Fruit fly (Drosophila melanogaster) whole organism, embryonic: ENCODE data around the gene RabX6.
A peak's percentile ranks its signal among the peaks of the same experiment; 100 is the strongest.

Experiments
- Ada2b ChIP-seq: fragments of 200-800 bp; sonication (Bioruptor generic); IDR thresholded peaks from 2 replicates; pipeline ENCODE4 v1.3.6; 2022; ENCODE audit warnings: missing biosample characterization, missing genetic modification characterization
- B-H1 ChIP-seq: fragments of 200-800 bp; sonication (Bioruptor generic); IDR thresholded peaks from 3 replicates; pipeline ENCODE4 v1.3.6; 2022; ENCODE audit warnings: missing biosample characterization, missing genetic modification characterization
- B-H2 ChIP-seq: fragments of 200-800 bp; sonication (Bioruptor generic); optimal IDR thresholded peaks from 2 replicates; lab custom pipeline; 2018; ENCODE audit warnings: missing biosample characterization, mild to moderate bottlenecking, missing genetic modification characterization
- BtbVII ChIP-seq: fragments of 200-800 bp; sonication (Bioruptor generic); optimal IDR thresholded peaks from 3 replicates; lab custom pipeline; 2017; ENCODE audit warnings: missing biosample characterization, mild to moderate bottlenecking, missing genetic modification characterization
- CG1024 ChIP-seq: fragments of 200-800 bp; sonication (Bioruptor generic); IDR thresholded peaks from 2 replicates; pipeline ENCODE4 v1.3.6; 2022; ENCODE audit warnings: missing biosample characterization, missing genetic modification characterization
- CG10274 ChIP-seq: fragments of 200-800 bp; sonication (Bioruptor generic); optimal IDR thresholded peaks from 3 replicates; lab custom pipeline; 2017; ENCODE audit warnings: missing biosample characterization, mild to moderate bottlenecking, missing genetic modification characterization
- CG11085 ChIP-seq: fragments of 200-800 bp; sonication (Bioruptor generic); IDR thresholded peaks from 2 replicates; pipeline ENCODE4 v1.3.6; 2022; ENCODE audit warnings: missing biosample characterization, missing genetic modification characterization
- CG11247 ChIP-seq: fragments of 200-800 bp; sonication (Bioruptor generic); IDR thresholded peaks from 2 replicates; pipeline ENCODE4 v1.3.6; 2022; ENCODE audit warnings: missing biosample characterization, missing genetic modification characterization
- CG11560 ChIP-seq: fragments of 200-800 bp; sonication (Bioruptor generic); IDR thresholded peaks from 3 replicates; pipeline ENCODE4 v1.3.6; 2022; ENCODE audit warnings: missing biosample characterization, missing genetic modification characterization
- CG11696 ChIP-seq: fragments of 200-800 bp; sonication (Bioruptor generic); IDR thresholded peaks from 2 replicates; pipeline ENCODE4 v1.3.6; 2022; ENCODE audit warnings: missing biosample characterization, missing genetic modification characterization
- CG12071 ChIP-seq: fragments of 200-800 bp; sonication (Bioruptor generic); optimal IDR thresholded peaks from 3 replicates; lab custom pipeline; 2018; ENCODE audit warnings: missing biosample characterization, mild to moderate bottlenecking, missing genetic modification characterization
- CG12236 ChIP-seq: fragments of 200-800 bp; sonication (Bioruptor generic); optimal IDR thresholded peaks from 2 replicates; lab custom pipeline; 2016; ENCODE audit warnings: missing biosample characterization, missing genetic modification characterization
- CG12391 ChIP-seq: fragments of 200-800 bp; sonication (Bioruptor generic); optimal IDR thresholded peaks from 3 replicates; lab custom pipeline; 2018; ENCODE audit warnings: missing biosample characterization, mild to moderate bottlenecking, missing genetic modification characterization, moderate library complexity
- CG13894 ChIP-seq: fragments of 200-800 bp; sonication (Bioruptor generic); optimal IDR thresholded peaks from 3 replicates; lab custom pipeline; 2018; ENCODE audit warnings: missing biosample characterization, mild to moderate bottlenecking, missing genetic modification characterization, moderate library complexity
- CG1603 ChIP-seq: fragments of 200-800 bp; sonication (Bioruptor generic); optimal IDR thresholded peaks from 2 replicates; lab custom pipeline; 2019; ENCODE audit warnings: missing biosample characterization, mild to moderate bottlenecking, missing genetic modification characterization, moderate library complexity
- CG16813 ChIP-seq: fragments of 200-800 bp; sonication (Bioruptor generic); IDR thresholded peaks from 3 replicates; pipeline ENCODE4 v1.3.6; 2022; ENCODE audit warnings: missing biosample characterization, missing genetic modification characterization; ENCODE audit not compliant: partially characterized antibody
- CG17359 ChIP-seq: fragments of 200-800 bp; sonication (Bioruptor generic); optimal IDR thresholded peaks from 3 replicates; lab custom pipeline; 2018; ENCODE audit warnings: missing biosample characterization, mild to moderate bottlenecking, missing genetic modification characterization, moderate library complexity
- CG17802 ChIP-seq: fragments of 200-800 bp; sonication (Bioruptor generic); optimal IDR thresholded peaks from 2 replicates; lab custom pipeline; 2018; ENCODE audit warnings: missing biosample characterization, mild to moderate bottlenecking, missing genetic modification characterization, moderate library complexity
- CG1792 ChIP-seq: fragments of 200-800 bp; sonication (Bioruptor generic); optimal IDR thresholded peaks from 2 replicates; lab custom pipeline; 2016; ENCODE audit warnings: missing biosample characterization, missing genetic modification characterization
- CG18619 ChIP-seq: fragments of 200-800 bp; sonication (Bioruptor generic); optimal IDR thresholded peaks from 3 replicates; lab custom pipeline; 2017; ENCODE audit warnings: missing biosample characterization, mild to moderate bottlenecking, missing genetic modification characterization
- CG3065 ChIP-seq: fragments of 200-800 bp; sonication (Bioruptor generic); optimal IDR thresholded peaks from 2 replicates; lab custom pipeline; 2016; ENCODE audit warnings: missing biosample characterization, missing genetic modification characterization
- CG3163 ChIP-seq: fragments of 200-800 bp; sonication (Bioruptor generic); optimal IDR thresholded peaks from 3 replicates; lab custom pipeline; 2016; ENCODE audit warnings: missing biosample characterization, missing genetic modification characterization
- CG32532 ChIP-seq: fragments of 200-800 bp; sonication (Bioruptor generic); IDR thresholded peaks from 2 replicates; pipeline ENCODE4 v1.3.6; 2022; ENCODE audit warnings: missing biosample characterization, missing genetic modification characterization
- CG4328 ChIP-seq: fragments of 200-800 bp; sonication (Bioruptor generic); optimal IDR thresholded peaks from 3 replicates; lab custom pipeline; 2017; ENCODE audit warnings: missing biosample characterization, missing genetic modification reagents, missing genetic modification characterization
- CG4424 ChIP-seq: fragments of 200-800 bp; sonication (Bioruptor generic); optimal IDR thresholded peaks from 3 replicates; lab custom pipeline; 2016; ENCODE audit warnings: missing biosample characterization, missing genetic modification characterization
- CG4707 ChIP-seq: fragments of 200-800 bp; sonication (Bioruptor generic); optimal IDR thresholded peaks from 2 replicates; lab custom pipeline; 2018; ENCODE audit warnings: missing biosample characterization, mild to moderate bottlenecking, missing genetic modification characterization, moderate library complexity
- CG7928 ChIP-seq: fragments of 200-800 bp; sonication (Bioruptor generic); optimal IDR thresholded peaks from 2 replicates; lab custom pipeline; 2017; ENCODE audit warnings: missing biosample characterization, mild to moderate bottlenecking, missing genetic modification characterization
- CG9215 ChIP-seq: fragments of 200-800 bp; sonication (Bioruptor generic); IDR thresholded peaks from 2 replicates; pipeline ENCODE4 v1.3.6; 2022; ENCODE audit warnings: missing biosample characterization, missing genetic modification characterization
- D19B ChIP-seq: fragments of 200-800 bp; sonication (Bioruptor generic); optimal IDR thresholded peaks from 2 replicates; lab custom pipeline; 2017; ENCODE audit warnings: missing biosample characterization, mild to moderate bottlenecking, missing genetic modification characterization
- Dad ChIP-seq: fragments of 200-800 bp; sonication (Bioruptor generic); optimal IDR thresholded peaks from 3 replicates; lab custom pipeline; 2016; ENCODE audit warnings: missing biosample characterization, missing genetic modification characterization
- Ets65A ChIP-seq: fragments of 200-800 bp; sonication (Bioruptor generic); peaks from one replicate; lab custom pipeline; 2016; ENCODE audit warnings: missing biosample characterization, missing genetic modification characterization
- Jarid2 ChIP-seq: fragments of 200-800 bp; sonication (Bioruptor generic); optimal IDR thresholded peaks from 3 replicates; lab custom pipeline; 2017; ENCODE audit warnings: mild to moderate bottlenecking, missing biosample characterization, missing genetic modification reagents, missing genetic modification characterization
- Mes4 ChIP-seq: fragments of 200-800 bp; sonication (Bioruptor generic); optimal IDR thresholded peaks from 2 replicates; lab custom pipeline; 2016; ENCODE audit warnings: missing biosample characterization, missing genetic modification characterization
- Mrtf ChIP-seq: fragments of 200-800 bp; sonication (Bioruptor generic); IDR thresholded peaks from 3 replicates; pipeline ENCODE4 v1.3.6; 2022; ENCODE audit warnings: missing biosample characterization, missing genetic modification characterization
- NC2α ChIP-seq: fragments of 200-800 bp; sonication (Bioruptor generic); optimal IDR thresholded peaks from 2 replicates; lab custom pipeline; 2016; ENCODE audit warnings: missing biosample characterization, missing genetic modification characterization
- Sry-δ ChIP-seq: fragments of 200-800 bp; sonication (Bioruptor generic); optimal IDR thresholded peaks from 2 replicates; lab custom pipeline; 2016; ENCODE audit warnings: missing biosample characterization, missing genetic modification characterization
- Ssrp ChIP-seq: fragments of 200-800 bp; sonication (Bioruptor generic); optimal IDR thresholded peaks from 2 replicates; lab custom pipeline; 2018; ENCODE audit warnings: missing biosample characterization, mild to moderate bottlenecking, missing genetic modification characterization, moderate library complexity
- ab ChIP-seq: fragments of 200-800 bp; sonication (Bioruptor generic); optimal IDR thresholded peaks from 2 replicates; lab custom pipeline; 2016; ENCODE audit warnings: missing biosample characterization, missing genetic modification characterization
- al ChIP-seq: fragments of 200-800 bp; sonication (Bioruptor generic); IDR thresholded peaks from 2 replicates; pipeline ENCODE4 v1.3.6; 2022; ENCODE audit warnings: missing biosample characterization, missing genetic modification characterization
- chn ChIP-seq: fragments of 200-800 bp; sonication (Bioruptor generic); optimal IDR thresholded peaks from 2 replicates; lab custom pipeline; 2016; ENCODE audit warnings: missing biosample characterization, missing genetic modification characterization
- dimm ChIP-seq: fragments of 200-800 bp; sonication (Bioruptor generic); IDR thresholded peaks from 2 replicates; pipeline ENCODE4 v1.3.6; 2022; ENCODE audit warnings: missing biosample characterization, missing genetic modification characterization
- eyg ChIP-seq: fragments of 200-800 bp; sonication (Bioruptor generic); optimal IDR thresholded peaks from 3 replicates; lab custom pipeline; 2016; ENCODE audit warnings: missing biosample characterization, missing genetic modification characterization
- ftz-f1 ChIP-seq: fragments of 200-800 bp; sonication (Bioruptor generic); optimal IDR thresholded peaks from 2 replicates; lab custom pipeline; 2016; ENCODE audit warnings: missing biosample characterization, missing genetic modification characterization
- gcm ChIP-seq: fragments of 200-800 bp; sonication (Bioruptor generic); optimal IDR thresholded peaks from 2 replicates; lab custom pipeline; 2019; ENCODE audit warnings: missing biosample characterization, mild to moderate bottlenecking, missing genetic modification characterization, moderate library complexity
- nerfin-2 ChIP-seq: fragments of 200-800 bp; sonication (Bioruptor generic); IDR thresholded peaks from 2 replicates; pipeline ENCODE4 v1.3.6; 2022; ENCODE audit warnings: missing biosample characterization, missing genetic modification characterization; ENCODE audit not compliant: partially characterized antibody
- nmo ChIP-seq: fragments of 200-800 bp; sonication (Bioruptor generic); optimal IDR thresholded peaks from 2 replicates; lab custom pipeline; 2018; ENCODE audit warnings: missing biosample characterization, mild to moderate bottlenecking, missing genetic modification characterization, moderate library complexity
- oc ChIP-seq: fragments of 200-800 bp; sonication (Bioruptor generic); optimal IDR thresholded peaks from 2 replicates; lab custom pipeline; 2018; ENCODE audit warnings: missing biosample characterization, mild to moderate bottlenecking, missing genetic modification characterization, moderate library complexity
- p53 ChIP-seq: fragments of 200-800 bp; sonication (Bioruptor generic); optimal IDR thresholded peaks from 2 replicates; lab custom pipeline; 2016; ENCODE audit warnings: missing biosample characterization, missing genetic modification characterization
- pnt ChIP-seq: fragments of 200-800 bp; sonication (Bioruptor generic); optimal IDR thresholded peaks from 3 replicates; lab custom pipeline; 2016; ENCODE audit warnings: missing biosample characterization, missing genetic modification characterization
- twi ChIP-seq: fragments of 200-800 bp; optimal IDR thresholded peaks from 2 replicates; lab custom pipeline; 2019; ENCODE audit warnings: missing biosample characterization, mild to moderate bottlenecking, missing genetic modification characterization, moderate library complexity
- tx ChIP-seq: fragments of 200-800 bp; sonication (Bioruptor generic); optimal IDR thresholded peaks from 2 replicates; lab custom pipeline; 2016; ENCODE audit warnings: missing biosample characterization, missing genetic modification characterization

The RabX6 gene

DNA sequence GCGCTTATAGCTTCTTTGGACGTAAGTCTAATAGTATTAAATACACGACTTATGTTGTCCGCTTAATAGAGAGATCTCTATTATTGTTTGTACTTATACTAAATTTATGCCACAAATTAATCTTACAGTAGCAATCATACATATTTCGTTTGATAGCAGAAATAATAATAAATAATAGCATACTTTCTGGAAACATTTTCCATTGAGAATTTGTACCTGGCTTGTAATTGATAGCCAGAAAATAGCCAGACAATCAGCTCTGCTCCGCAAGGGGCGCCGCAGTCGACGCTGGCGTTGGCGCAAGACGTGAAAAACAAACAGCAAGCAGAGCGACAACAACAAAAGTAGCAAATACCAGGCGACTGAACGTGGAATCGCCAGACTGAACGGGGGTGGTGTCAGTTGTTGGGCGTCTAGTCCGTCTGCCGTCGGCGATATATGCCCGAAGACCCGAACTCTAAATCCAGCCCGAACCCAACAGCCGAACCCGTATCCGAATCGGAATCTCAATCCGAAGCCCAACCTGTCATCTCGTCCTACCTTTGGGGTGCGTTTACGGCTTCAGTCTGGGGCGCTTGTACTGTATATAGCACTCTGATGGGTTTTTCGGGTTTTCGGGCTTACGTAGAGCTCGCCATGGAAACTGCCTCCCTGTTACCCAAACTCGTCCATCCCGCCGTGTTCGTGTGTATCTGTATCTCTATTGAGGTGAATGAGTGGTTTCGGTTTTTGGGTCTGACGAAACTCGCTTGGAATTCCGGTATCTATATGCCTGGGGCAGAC, 9.2 kb downstream of the RabX6 start (continued):
- TF ChIP-seq CG18619 (GFP tag; lab: Kevin White, UChicago): peak; percentile 47
- peak; percentile 48 for TF ChIP-seq Ssrp (tag; lab: Kevin White, UChicago)
- TF ChIP-seq CG3065: no peak
- no peak for TF ChIP-seq dimm
- TF ChIP-seq CG7928 (GFP tag; lab: Kevin White, UChicago): no peak
- no peak for TF ChIP-seq oc
- no peak for TF ChIP-seq CG17359 (tag; lab: Kevin White, UChicago)
- no peak for TF ChIP-seq CG17802 (tag; lab: Kevin White, UChicago)
- no peak for TF ChIP-seq CG12236 (GFP tag; lab: Kevin White, UChicago)
- no peak for TF ChIP-seq Ada2b
- no peak for TF ChIP-seq ab (GFP tag; lab: Kevin White, UChicago)
- TF ChIP-seq CG1024 (GFP tag; lab: Robert Waterston, UW): no peak
- TF ChIP-seq twi (tag; lab: Kevin White, UChicago): peak; percentile 15
- no peak for TF ChIP-seq CG11085
- no peak for TF ChIP-seq eyg (GFP tag; lab: Kevin White, UChicago)
- TF ChIP-seq Mes4 (GFP tag; lab: Kevin White, UChicago): no peak
- peak; percentile 24 for TF ChIP-seq pnt
- TF ChIP-seq CG12391 (tag; lab: Kevin White, UChicago): peak; percentile 69
- no peak for TF ChIP-seq gcm (GFP tag; lab: Kevin White, UChicago)
- TF ChIP-seq CG13894 (tag; lab: Kevin White, UChicago): peak; percentile 100
- no peak for TF ChIP-seq CG1792 (GFP tag; lab: Kevin White, UChicago)
- TF ChIP-seq CG1603 (tag; lab: Kevin White, UChicago): peak; percentile 22
- no peak for TF ChIP-seq Mrtf
- TF ChIP-seq chn: peak; percentile 51
- TF ChIP-seq CG11560: no peak
- TF ChIP-seq B-H1 (GFP tag; lab: Robert Waterston, UW): no peak
- TF ChIP-seq tx (GFP tag; lab: Kevin White, UChicago): no peak
- TF ChIP-seq CG10274 (GFP tag; lab: Kevin White, UChicago): no peak
- TF ChIP-seq CG9215 (GFP tag; lab: Robert Waterston, UW): peak; percentile 28; the same call in 1 of the 2 replicates
- no peak for TF ChIP-seq CG11247 (GFP tag; lab: Robert Waterston, UW)
- TF ChIP-seq CG32532 (GFP tag; lab: Robert Waterston, UW): no peak
- peak; percentile 1 for TF ChIP-seq D19B
- TF ChIP-seq nmo (GFP tag; lab: Kevin White, UChicago): peak; percentile 67
- no peak for TF ChIP-seq nerfin-2 (GFP tag; lab: Robert Waterston, UW)
- no peak for TF ChIP-seq CG4707 (GFP tag; lab: Kevin White, UChicago)
- TF ChIP-seq Jarid2 (GFP tag; lab: Kevin White, UChicago): no peak
- no peak for TF ChIP-seq ftz-f1 (GFP tag; lab: Kevin White, UChicago)
- TF ChIP-seq Ets65A (GFP tag; lab: Kevin White, UChicago): no peak
- TF ChIP-seq CG11696 (GFP tag; lab: Robert Waterston, UW): no peak
- no peak for TF ChIP-seq BtbVII (GFP tag; lab: Kevin White, UChicago)
- TF ChIP-seq NC2α: no peak
- no peak for TF ChIP-seq al (GFP tag; lab: Robert Waterston, UW)
- TF ChIP-seq CG16813 (GFP tag; lab: Robert Waterston, UW): no peak
- no peak for TF ChIP-seq p53 (GFP tag; lab: Kevin White, UChicago)
- TF ChIP-seq Dad (GFP tag; lab: Kevin White, UChicago): peak; percentile 2
- TF ChIP-seq CG4328: peak; percentile 24
- no peak for TF ChIP-seq Sry-δ
- no peak for TF ChIP-seq B-H2 (GFP tag; lab: Kevin White, UChicago)
- no peak for TF ChIP-seq CG4424
- no peak for TF ChIP-seq CG3163
- TF ChIP-seq CG12071 (GFP tag; lab: Kevin White, UChicago): no peak
